Worm (Caenorhabditis elegans) whole organism, young adult: ENCODE measurements around the gene atfs-1.

Experiments used
- B0035.1 ChIP-seq: sonication (generic microtip); optimal IDR thresholded peaks from 2 replicates; lab custom pipeline; 2016; ENCODE audit warnings: missing genetic modification characterization, mild to moderate bottlenecking, missing compliant biosample characterization, missing genotype, missing genetic modification reagents
- B0261.1 ChIP-seq: sonication (generic microtip); optimal IDR thresholded peaks from 2 replicates; lab custom pipeline; 2016; ENCODE audit warnings: mild to moderate bottlenecking, missing genetic modification characterization, moderate library complexity, missing compliant biosample characterization
- D2030.7 ChIP-seq: fragments of 200-800 bp; sonication (Bioruptor generic); IDR thresholded peaks from 2 replicates; pipeline ENCODE4 v1.3.6; 2022; ENCODE audit warnings: missing genetic modification reagents, missing genetic modification characterization, missing compliant biosample characterization
- F23B12.7 ChIP-seq: sonication (generic microtip); optimal IDR thresholded peaks from 2 replicates; lab custom pipeline; 2017; ENCODE audit warnings: missing genetic modification characterization, mild to moderate bottlenecking, missing compliant biosample characterization, antibody characterized with exemption, moderate library complexity; ENCODE audit not compliant: insufficient read depth
- F33H1.4 ChIP-seq: fragments of 200-800 bp; sonication (Bioruptor generic); IDR thresholded peaks from 2 replicates; pipeline ENCODE4 v1.3.6; 2022; ENCODE audit warnings: missing genetic modification reagents, missing genetic modification characterization, missing compliant biosample characterization
- T07F8.4 ChIP-seq: sonication (generic microtip); optimal IDR thresholded peaks from 2 replicates; lab custom pipeline; 2016; ENCODE audit warnings: mild to moderate bottlenecking, missing genetic modification characterization, moderate library complexity, missing compliant biosample characterization
- Y53G8AR.9 ChIP-seq: fragments of 200-800 bp; sonication (Bioruptor generic); conservative IDR thresholded peaks from 2 replicates; pipeline ENCODE4 v1.3.6; 2022; ENCODE audit warnings: missing genetic modification reagents, missing genetic modification characterization, missing compliant biosample characterization
- Y56A3A.18 ChIP-seq: fragments of 200-800 bp; sonication (Bioruptor generic); IDR thresholded peaks from 2 replicates; pipeline ENCODE4 v1.3.6; 2022; ENCODE audit warnings: missing genetic modification reagents, missing genetic modification characterization, missing compliant biosample characterization
- Y67H2A.10 ChIP-seq: fragments of 200-800 bp; sonication (Bioruptor generic); conservative IDR thresholded peaks from 2 replicates; pipeline ENCODE4 v1.3.6; 2022; ENCODE audit warnings: missing genetic modification reagents, missing genetic modification characterization, missing compliant biosample characterization
- Y95B8A.8 ChIP-seq: fragments of 200-800 bp; sonication (Bioruptor generic); IDR thresholded peaks from 2 replicates; pipeline ENCODE4 v1.3.6; 2022; ENCODE audit warnings: missing genetic modification reagents, missing genetic modification characterization, missing compliant biosample characterization
- athp-1 ChIP-seq: sonication (generic microtip); optimal IDR thresholded peaks from 2 replicates; lab custom pipeline; 2017; ENCODE audit warnings: mild to moderate bottlenecking, missing genetic modification characterization, missing compliant biosample characterization
- attf-6 ChIP-seq: fragments of 200-800 bp; sonication (Bioruptor generic); IDR thresholded peaks from 2 replicates; pipeline ENCODE4 v1.3.6; 2022; ENCODE audit warnings: missing genetic modification reagents, missing genetic modification characterization, missing compliant biosample characterization
- ccch-3 ChIP-seq: fragments of 200-800 bp; sonication (Bioruptor generic); optimal IDR thresholded peaks from 2 replicates; lab custom pipeline; 2018; ENCODE audit warnings: mild to moderate bottlenecking, missing genetic modification characterization, missing compliant biosample characterization
- ceh-27 ChIP-seq: fragments of 200-800 bp; sonication (Bioruptor generic); optimal IDR thresholded peaks from 2 replicates; lab custom pipeline; 2018; ENCODE audit warnings: mild to moderate bottlenecking, missing genetic modification characterization, moderate library complexity, missing compliant biosample characterization
- ceh-40 ChIP-seq: fragments of 200-800 bp; sonication (Bioruptor generic); IDR thresholded peaks from 2 replicates; pipeline ENCODE4 v1.3.6; 2022; ENCODE audit warnings: missing genetic modification characterization, missing compliant biosample characterization
- chd-7 ChIP-seq: sonication (generic microtip); optimal IDR thresholded peaks from 2 replicates; lab custom pipeline; 2016; ENCODE audit warnings: mild to moderate bottlenecking, missing genetic modification characterization, moderate library complexity, missing compliant biosample characterization
- die-1 ChIP-seq: sonication (generic microtip); optimal IDR thresholded peaks from 2 replicates; lab custom pipeline; 2016; ENCODE audit warnings: missing genotype, mild to moderate bottlenecking, missing genetic modification characterization, missing compliant biosample characterization
- dpff-1 ChIP-seq: sonication (generic microtip); optimal IDR thresholded peaks from 2 replicates; lab custom pipeline; 2017; ENCODE audit warnings: mild to moderate bottlenecking, missing genetic modification characterization, missing compliant biosample characterization
- efl-1 ChIP-seq: fragments of 150-350 bp; optimal IDR thresholded peaks from 2 replicates; lab custom pipeline; 2014; ENCODE audit warnings: missing biosample characterization, missing genetic modification reagents, missing genetic modification characterization
- egl-44 ChIP-seq: fragments of 200-800 bp; sonication (Bioruptor generic); IDR thresholded peaks from 2 replicates; pipeline ENCODE4 v1.3.6; 2022; ENCODE audit warnings: missing genetic modification reagents, missing genetic modification characterization, missing compliant biosample characterization
- ets-4 ChIP-seq: fragments of 200-800 bp; sonication (Bioruptor generic); optimal IDR thresholded peaks from 2 replicates; lab custom pipeline; 2018; ENCODE audit warnings: mild to moderate bottlenecking, missing genetic modification characterization, missing compliant biosample characterization
- hlh-26 ChIP-seq: fragments of 200-800 bp; sonication (Bioruptor generic); conservative IDR thresholded peaks from 2 replicates; pipeline ENCODE4 v1.3.6; 2022; ENCODE audit warnings: missing genetic modification reagents, missing genetic modification characterization, missing compliant biosample characterization
- hmg-1.2 ChIP-seq: fragments of 200-800 bp; sonication (Bioruptor generic); IDR thresholded peaks from 2 replicates; pipeline ENCODE4 v1.3.6; 2022; ENCODE audit warnings: missing genetic modification reagents, missing genetic modification characterization, missing compliant biosample characterization
- hmg-20 ChIP-seq: fragments of 200-800 bp; sonication (Bioruptor generic); IDR thresholded peaks from 2 replicates; pipeline ENCODE4 v1.3.6; 2022; ENCODE audit warnings: missing genetic modification reagents, missing genetic modification characterization, missing compliant biosample characterization
- hsf-1 ChIP-seq: fragments of 200-800 bp; sonication (Bioruptor generic); IDR thresholded peaks from 2 replicates; pipeline ENCODE4 v1.3.6; 2022; ENCODE audit warnings: missing genetic modification reagents, missing genetic modification characterization, missing compliant biosample characterization
- lag-1 ChIP-seq: fragments of 200-800 bp; sonication (Bioruptor generic); IDR thresholded peaks from 2 replicates; pipeline ENCODE4 v1.3.6; 2022; ENCODE audit warnings: missing genetic modification reagents, missing genetic modification characterization, missing compliant biosample characterization
- let-526 ChIP-seq: fragments of 200-800 bp; sonication (Bioruptor generic); IDR thresholded peaks from 2 replicates; pipeline ENCODE4 v1.3.6; 2022; ENCODE audit warnings: missing genetic modification reagents, missing genetic modification characterization, missing compliant biosample characterization
- lsl-1 ChIP-seq: fragments of 200-800 bp; sonication (Bioruptor generic); optimal IDR thresholded peaks from 2 replicates; lab custom pipeline; 2018; ENCODE audit warnings: mild to moderate bottlenecking, missing genetic modification characterization, moderate library complexity, missing compliant biosample characterization
- lsy-27 ChIP-seq: sonication (generic microtip); optimal IDR thresholded peaks from 2 replicates; lab custom pipeline; 2017; ENCODE audit warnings: missing genetic modification characterization, mild to moderate bottlenecking, missing compliant biosample characterization, antibody characterized with exemption, missing genotype, borderline replicate concordance; ENCODE audit not compliant: insufficient read depth
- madf-10 ChIP-seq: sonication (generic microtip); optimal IDR thresholded peaks from 2 replicates; lab custom pipeline; 2016; ENCODE audit warnings: mild to moderate bottlenecking, missing genetic modification characterization, missing compliant biosample characterization
- madf-8 ChIP-seq: fragments of 200-800 bp; sonication (Bioruptor generic); conservative IDR thresholded peaks from 2 replicates; pipeline ENCODE4 v1.3.6; 2022; ENCODE audit warnings: missing genetic modification reagents, missing genetic modification characterization, missing compliant biosample characterization
- mel-28 ChIP-seq: sonication (generic microtip); optimal IDR thresholded peaks from 2 replicates; lab custom pipeline; 2016; ENCODE audit warnings: borderline replicate concordance, mild to moderate bottlenecking, missing genetic modification characterization, missing compliant biosample characterization
- nhr-90 ChIP-seq: sonication (generic microtip); optimal IDR thresholded peaks from 2 replicates; lab custom pipeline; 2016; ENCODE audit warnings: missing genotype, mild to moderate bottlenecking, missing genetic modification characterization, missing compliant biosample characterization
- pha-4 ChIP-seq: fragments of 150-350 bp; sonication (generic microtip); optimal IDR thresholded peaks from 2 replicates; lab custom pipeline; 2014; ENCODE audit warnings: missing biosample characterization, missing genetic modification reagents, missing genetic modification characterization
- rec-8 ChIP-seq, 2 experiments: sonication (generic microtip); optimal IDR thresholded peaks; 2 replicates each; lab custom pipeline; 2016; ENCODE audit warnings: mild to moderate bottlenecking in 2 of 2, missing genetic modification characterization in 2 of 2, missing genetic modification reagents in 2 of 2, missing genotype in 2 of 2, missing biosample characterization in 1 of 2, missing compliant biosample characterization in 1 of 2, moderate library complexity in 1 of 2
- repo-1 ChIP-seq: sonication (generic microtip); optimal IDR thresholded peaks from 2 replicates; lab custom pipeline; 2017; ENCODE audit warnings: mild to moderate bottlenecking, missing genetic modification characterization, missing compliant biosample characterization
- snpc-1.1 ChIP-seq: sonication (generic microtip); optimal IDR thresholded peaks from 2 replicates; lab custom pipeline; 2017; ENCODE audit warnings: missing genetic modification characterization, mild to moderate bottlenecking, missing compliant biosample characterization, antibody characterized with exemption, moderate library complexity, missing genotype, missing genetic modification reagents; ENCODE audit not compliant: insufficient read depth
- snpc-3.4 ChIP-seq: sonication (generic microtip); optimal IDR thresholded peaks from 2 replicates; lab custom pipeline; 2017; ENCODE audit warnings: missing genetic modification characterization, mild to moderate bottlenecking, missing compliant biosample characterization, antibody characterized with exemption, moderate library complexity, missing genotype, missing genetic modification reagents
- somi-1 ChIP-seq: fragments of 200-800 bp; sonication (Bioruptor generic); optimal IDR thresholded peaks from 2 replicates; lab custom pipeline; 2018; ENCODE audit warnings: mild to moderate bottlenecking, missing genetic modification characterization, missing compliant biosample characterization
- ztf-25 ChIP-seq: fragments of 200-800 bp; sonication (Bioruptor generic); IDR thresholded peaks from 2 replicates; pipeline ENCODE4 v1.3.6; 2022; ENCODE audit warnings: missing genetic modification reagents, missing genetic modification characterization, missing compliant biosample characterization

atfs-1 gene

DNA sequence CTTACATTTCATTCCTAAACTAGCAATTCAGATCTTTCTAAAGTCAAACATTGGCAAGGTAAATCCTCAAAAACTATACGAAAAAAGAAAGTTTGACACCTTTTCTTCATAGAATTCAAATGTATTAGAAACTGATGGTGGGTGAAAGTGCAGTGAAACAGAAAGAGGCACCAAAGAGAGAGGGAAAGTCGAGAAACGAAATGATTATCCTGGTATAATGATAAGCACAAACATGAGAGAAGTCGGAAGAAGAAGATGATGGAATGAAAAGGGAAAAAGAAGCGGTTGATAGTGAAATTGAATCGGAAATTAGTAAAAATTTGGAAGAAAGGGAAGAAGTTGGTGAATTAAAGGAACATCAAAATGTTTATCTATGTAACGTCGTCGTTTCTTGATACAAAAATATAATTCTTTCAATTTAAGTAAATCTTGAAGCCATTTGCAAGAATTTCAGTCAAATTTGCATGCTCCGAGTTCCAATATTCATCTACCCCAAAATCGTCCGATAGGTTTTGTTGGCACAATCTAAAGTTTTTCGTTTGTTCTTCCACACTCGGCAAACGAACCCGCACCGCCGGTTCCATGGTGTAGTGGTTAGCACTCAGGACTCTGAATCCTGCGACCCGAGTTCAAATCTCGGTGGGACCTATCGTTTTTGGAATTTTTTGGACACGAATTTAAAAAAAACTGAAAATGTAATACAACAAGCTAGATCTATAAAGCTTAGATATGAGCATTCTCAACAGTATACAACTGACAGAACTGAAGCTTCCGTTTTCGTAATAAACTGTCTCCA lies 37.5 kb downstream of the atfs-1 start (continued):
- TF ChIP-seq F23B12.7 (tag; lab: Kevin White, UChicago), result peak; percentile 73
- no peak for TF ChIP-seq repo-1 (tag; lab: Kevin White, UChicago)
- no peak for TF ChIP-seq Y53G8AR.9 (GFP tag; lab: Robert Waterston, UW)
- TF ChIP-seq madf-8, result no peak
- no peak for TF ChIP-seq snpc-3.4
- no peak for TF ChIP-seq ceh-27 (GFP tag; lab: Kevin White, UChicago)
- no peak for TF ChIP-seq Y56A3A.18 (GFP tag; lab: Robert Waterston, UW)
- TF ChIP-seq die-1 (tag; lab: Kevin White, UChicago), result peak; percentile 37
- TF ChIP-seq ccch-3 (GFP tag; lab: Kevin White, UChicago), result no peak
- TF ChIP-seq lag-1 (GFP tag; lab: Robert Waterston, UW), result no peak
- no peak for TF ChIP-seq hmg-20 (GFP tag; lab: Robert Waterston, UW)
- TF ChIP-seq lsy-27 (tag; lab: Kevin White, UChicago), result no peak
- no peak for TF ChIP-seq ets-4 (GFP tag; lab: Kevin White, UChicago)
- TF ChIP-seq snpc-1.1, result peak; percentile 49
- TF ChIP-seq chd-7, result peak; percentile 1
- peak; percentile 51; the same call in 1 of the 2 replicates for TF ChIP-seq D2030.7 (GFP tag; lab: Robert Waterston, UW)
- no peak for TF ChIP-seq hlh-26 (GFP tag; lab: Robert Waterston, UW)
- no peak for TF ChIP-seq somi-1 (GFP tag; lab: Kevin White, UChicago)
- no peak for TF ChIP-seq F33H1.4 (GFP tag; lab: Robert Waterston, UW)
- TF ChIP-seq attf-6, result no peak
- TF ChIP-seq nhr-90, result no peak
- TF ChIP-seq egl-44 (GFP tag; lab: Robert Waterston, UW), result no peak
- no peak for TF ChIP-seq pha-4 (tag; lab: Kevin White, UChicago)
- TF ChIP-seq let-526 (GFP tag; lab: Robert Waterston, UW), result no peak
- no peak for TF ChIP-seq ceh-40
- no peak for TF ChIP-seq B0035.1 (tag; lab: Kevin White, UChicago)
- TF ChIP-seq Y67H2A.10 (GFP tag; lab: Robert Waterston, UW), result no peak
- TF ChIP-seq Y95B8A.8 (GFP tag; lab: Robert Waterston, UW), result no peak
- TF ChIP-seq efl-1, result no peak
- no peak for TF ChIP-seq hsf-1 (GFP tag; lab: Robert Waterston, UW)
- no peak for TF ChIP-seq dpff-1 (tag; lab: Kevin White, UChicago)
- TF ChIP-seq ztf-25, result 0 out of 2 replicates have a peak, but pooled peaks have one; percentile 37
- TF ChIP-seq lsl-1 (GFP tag; lab: Kevin White, UChicago), result no peak
- TF ChIP-seq athp-1 (tag; lab: Kevin White, UChicago), result no peak
- TF ChIP-seq T07F8.4 (tag; lab: Kevin White, UChicago), result no peak
- TF ChIP-seq B0261.1, result peak; percentile 69
- no peak for TF ChIP-seq rec-8 (tag; optimal IDR thresholded peaks at IDR 0.05; lab: Kevin White, UChicago)
- peak; percentile 25; the same call in 1 of the 2 replicates for TF ChIP-seq hmg-1.2 (GFP tag; lab: Robert Waterston, UW)
- no peak for TF ChIP-seq mel-28
- TF ChIP-seq madf-10 (tag; lab: Kevin White, UChicago), result no peak
- TF ChIP-seq, all 124 proteins: peak for 18
